Fruit fly (Drosophila melanogaster): ENCODE results near the gene mthl14.

mthl14 gene

dm6 chr3L:262724-263177 lies 15.5 kb downstream of the mthl14 start:
- no peak for TF ChIP-seq ttk (optimal IDR thresholded peaks at IDR 0.05)
- no peak for TF ChIP-seq Myc (optimal IDR thresholded peaks at IDR 0.05)
- no peak for TF ChIP-seq insv (optimal IDR thresholded peaks at IDR 0.05)
- TF ChIP-seq psq (optimal IDR thresholded peaks at IDR 0.05) = no peak
- TF ChIP-seq Sin3A (optimal IDR thresholded peaks at IDR 0.05) = no peak
- no peak for TF ChIP-seq h (optimal IDR thresholded peaks at IDR 0.05)

- TF ChIP-seq Myc (optimal IDR thresholded peaks at IDR 0.05) = no peak
- TF ChIP-seq insv (optimal IDR thresholded peaks at IDR 0.05) = no peak
- TF ChIP-seq h (optimal IDR thresholded peaks at IDR 0.05) = no peak
- TF ChIP-seq Sin3A (optimal IDR thresholded peaks at IDR 0.05) = no peak
- TF ChIP-seq ttk (optimal IDR thresholded peaks at IDR 0.05) = no peak
- TF ChIP-seq psq (optimal IDR thresholded peaks at IDR 0.05) = no peak
Measured at dm6 chr3L:263500-264377, 16.4 kb downstream of the mthl14 start.

- TF ChIP-seq h (optimal IDR thresholded peaks at IDR 0.05) (no peak), Myc (optimal IDR thresholded peaks at IDR 0.05) (no peak), Sin3A (optimal IDR thresholded peaks at IDR 0.05) (no peak), ttk (optimal IDR thresholded peaks at IDR 0.05) (no peak), insv (optimal IDR thresholded peaks at IDR 0.05) (no peak), psq (optimal IDR thresholded peaks at IDR 0.05) (no peak)
Measured at dm6 chr3L:264378-265151, 17.3 kb downstream of the mthl14 start, which contains the start of the genes Tudor-SN and mRpL17. Gene Tudor-SN (minus strand): TSS chr3L:264380. Gene mRpL17 (plus strand): TSS chr3L:264779.

DNA sequence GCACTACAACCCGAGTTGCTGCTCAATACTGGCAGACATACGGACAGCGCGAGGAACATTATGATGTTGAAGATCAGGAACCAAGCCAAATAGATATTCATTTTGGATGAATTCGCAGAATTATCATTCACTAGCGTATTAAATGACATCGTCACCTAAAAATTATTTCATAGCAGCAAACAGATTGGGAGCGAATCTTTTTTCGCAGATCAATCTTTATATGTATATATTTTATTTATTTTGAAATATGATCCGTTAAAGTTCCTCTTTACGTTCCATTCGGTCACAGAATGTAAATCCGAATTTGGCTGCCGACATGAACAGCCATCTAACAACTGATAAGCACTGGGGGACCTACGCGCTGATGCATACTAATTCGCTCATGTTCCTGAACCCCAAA lies 18.5 kb downstream of the mthl14 start, which contains the start of gene CG34263:
Gene CG34263, minus strand, starts transcription at position 101 of the 400 bp plus-strand sequence.
- TF ChIP-seq Myc (optimal IDR thresholded peaks at IDR 0.05) (no peak), Sin3A (optimal IDR thresholded peaks at IDR 0.05) (no peak)

dm6 chr3L:267083-267482 lies 19.8 kb downstream of the mthl14 start, which contains the start of gene miple1:
Gene miple1 (plus strand): TSS chr3L:267299.
- TF ChIP-seq Sin3A (optimal IDR thresholded peaks at IDR 0.05) = no peak
- no peak for TF ChIP-seq h (optimal IDR thresholded peaks at IDR 0.05)
- no peak for TF ChIP-seq psq (optimal IDR thresholded peaks at IDR 0.05)
- no peak for TF ChIP-seq Myc (optimal IDR thresholded peaks at IDR 0.05)
- TF ChIP-seq insv (optimal IDR thresholded peaks at IDR 0.05) = no peak
- no peak for TF ChIP-seq ttk (optimal IDR thresholded peaks at IDR 0.05)

- TF ChIP-seq Sin3A (optimal IDR thresholded peaks at IDR 0.05) (no peak), Myc (optimal IDR thresholded peaks at IDR 0.05) (no peak), h (optimal IDR thresholded peaks at IDR 0.05) (no peak), ttk (optimal IDR thresholded peaks at IDR 0.05) (no peak), psq (optimal IDR thresholded peaks at IDR 0.05) (no peak), insv (optimal IDR thresholded peaks at IDR 0.05) (no peak)
Measured at dm6 chr3L:267618-268017, 20.3 kb downstream of the mthl14 start.

DNA sequence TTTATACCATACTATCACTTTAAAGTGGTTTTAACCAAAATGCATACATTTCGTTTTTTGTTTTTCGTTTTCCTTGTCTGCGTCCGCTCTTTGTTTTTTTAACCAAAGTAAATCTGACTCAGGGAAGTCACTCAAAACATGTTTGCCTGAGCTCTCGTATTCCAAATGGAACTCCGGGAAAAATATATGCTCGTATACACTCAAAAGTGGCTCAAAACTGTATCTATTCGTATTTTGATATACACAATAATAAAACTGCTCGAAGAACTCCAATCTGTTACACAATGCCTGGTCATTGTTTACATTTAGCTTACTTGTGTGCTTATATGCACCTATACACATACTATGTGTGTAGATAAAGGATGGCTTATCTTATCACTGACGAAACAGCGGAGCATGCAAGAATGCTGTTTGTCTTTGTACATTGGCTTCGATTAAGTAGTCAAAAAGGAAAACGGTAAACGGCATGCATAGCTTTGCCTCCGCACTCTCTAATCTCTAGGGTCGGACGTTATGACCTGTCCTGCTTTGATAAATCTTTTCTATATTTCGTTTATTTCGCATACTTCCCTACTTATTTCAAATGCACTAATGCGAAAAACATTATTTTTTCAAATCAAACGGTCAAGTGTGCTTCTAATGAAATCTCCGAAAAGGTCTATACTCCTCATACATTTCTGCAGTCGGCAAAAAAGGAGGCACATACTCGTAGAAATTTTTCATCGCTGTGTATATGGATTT lies 23.6 kb downstream of the mthl14 start, which contains the start of gene miple2:
Gene miple2, plus strand, starts transcription at position 441 of the 741 bp plus-strand sequence.
- TF ChIP-seq Sin3A (optimal IDR thresholded peaks at IDR 0.05) (no peak), Myc (optimal IDR thresholded peaks at IDR 0.05) (no peak), ttk (optimal IDR thresholded peaks at IDR 0.05) (no peak)

DNA sequence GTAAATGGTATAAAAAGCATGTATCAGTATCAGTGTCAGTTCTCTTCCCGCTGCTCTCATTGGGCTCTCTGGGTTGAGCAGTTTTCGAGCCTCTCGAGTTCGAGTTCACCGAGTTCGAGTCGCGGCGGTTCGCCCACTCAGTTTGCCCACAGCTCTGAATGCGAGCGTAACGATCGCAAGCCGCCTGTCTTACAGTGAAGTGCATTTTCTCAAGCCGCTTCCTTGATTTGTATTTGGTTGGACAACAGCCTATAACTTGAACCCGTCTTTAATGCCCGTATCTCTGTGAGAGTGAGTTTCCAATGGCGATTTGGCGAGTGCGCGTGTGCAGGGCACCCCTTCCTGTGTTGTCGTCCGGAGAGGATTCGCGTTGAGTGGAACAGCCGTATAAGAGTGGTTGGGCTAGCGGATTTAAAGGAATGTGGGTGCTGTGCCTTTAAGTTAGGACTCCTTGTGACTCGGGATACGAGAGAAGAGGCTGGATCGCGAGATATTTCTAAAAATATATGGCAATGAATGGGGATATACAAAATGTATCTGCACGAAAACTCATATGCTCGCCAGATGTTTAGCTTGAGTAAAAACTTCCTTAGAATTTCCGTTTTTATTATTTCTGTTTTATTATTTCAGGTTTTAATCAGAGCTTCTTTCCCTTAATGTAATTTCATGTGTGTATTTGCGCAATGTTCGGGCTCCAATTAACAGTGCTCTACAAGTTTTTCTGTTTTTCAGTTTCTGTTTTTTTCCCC lies 24.4 kb downstream of the mthl14 start:
- no peak for TF ChIP-seq psq (optimal IDR thresholded peaks at IDR 0.05)
- no peak for TF ChIP-seq Myc (optimal IDR thresholded peaks at IDR 0.05)
- TF ChIP-seq ttk (optimal IDR thresholded peaks at IDR 0.05) = no peak
- TF ChIP-seq Sin3A (optimal IDR thresholded peaks at IDR 0.05) = no peak
- TF ChIP-seq h (optimal IDR thresholded peaks at IDR 0.05) = no peak
- no peak for TF ChIP-seq insv (optimal IDR thresholded peaks at IDR 0.05)

dm6 chr3L:273291-273690 lies 26.0 kb downstream of the mthl14 start, which contains the start of gene CG32845:
Gene CG32845 (minus strand): TSS chr3L:273391.
- TF ChIP-seq psq (optimal IDR thresholded peaks at IDR 0.05) (no peak), Myc (optimal IDR thresholded peaks at IDR 0.05) (no peak), Sin3A (optimal IDR thresholded peaks at IDR 0.05) (no peak), h (optimal IDR thresholded peaks at IDR 0.05) (no peak), insv (optimal IDR thresholded peaks at IDR 0.05) (no peak), ttk (optimal IDR thresholded peaks at IDR 0.05) (no peak)

DNA sequence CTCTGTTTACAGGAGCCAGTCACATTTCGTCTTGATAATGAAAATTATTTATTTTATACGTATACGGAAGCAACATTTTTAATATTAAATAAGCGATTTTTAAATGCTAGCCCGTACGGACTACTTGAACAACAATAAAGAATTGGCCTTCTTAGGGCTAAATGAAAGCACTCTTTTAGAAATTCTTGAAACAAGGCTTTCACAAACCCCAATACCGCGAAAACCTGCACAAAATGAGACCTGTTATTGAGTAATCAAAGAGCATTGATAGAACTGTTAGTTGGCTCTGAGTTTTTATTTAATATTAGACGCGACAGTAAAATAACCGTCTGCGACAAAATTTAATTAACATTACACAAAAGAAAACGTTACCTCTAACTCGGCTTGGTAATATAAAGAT lies 27.6 kb downstream of the mthl14 start, which contains the start of gene ttm2:
Gene ttm2, plus strand, starts transcription at position 301 of the 400 bp plus-strand sequence.
- TF ChIP-seq Myc (optimal IDR thresholded peaks at IDR 0.05) (no peak), insv (optimal IDR thresholded peaks at IDR 0.05) (no peak), psq (optimal IDR thresholded peaks at IDR 0.05) (no peak), ttk (optimal IDR thresholded peaks at IDR 0.05) (no peak), Sin3A (optimal IDR thresholded peaks at IDR 0.05) (no peak), h (optimal IDR thresholded peaks at IDR 0.05) (no peak)
